Fruit fly (Drosophila melanogaster): ENCODE data around the gene Lsp1alpha.

dm6 chrX:12489991-12490390, at the start of gene Lsp1alpha:
- TF ChIP-seq CG12768 (GFP tag; optimal IDR thresholded peaks at IDR 0.05) = no peak
- no peak for TF ChIP-seq Crg-1 (GFP tag; optimal IDR thresholded peaks at IDR 0.05)
- TF ChIP-seq bab1 (GFP tag; optimal IDR thresholded peaks at IDR 0.05) = no peak
- no peak for TF ChIP-seq toe (GFP tag; optimal IDR thresholded peaks at IDR 0.05)
- TF ChIP-seq CG5204 (GFP tag; optimal IDR thresholded peaks at IDR 0.05) = no peak
- TF ChIP-seq CG11617 (GFP tag; optimal IDR thresholded peaks at IDR 0.05) = no peak
- no peak for TF ChIP-seq pad (GFP tag; optimal IDR thresholded peaks at IDR 0.05)
- TF ChIP-seq kay (GFP tag; ENCODE audit: borderline replicate concordance) = no peak
- no peak for TF ChIP-seq Hr96 (GFP tag; optimal IDR thresholded peaks at IDR 0.05)

All from whole organism, adult.